Fruit fly (Drosophila melanogaster): ENCODE results near the gene Obp18a.

The Obp18a gene

dm6 chrX:19155922-19156437 lies 20.3 kb upstream of the Obp18a start (continued):
- TF ChIP-seq Awh (GFP tag; IDR thresholded peaks at IDR 0.05) (peak; percentile 73; the same call in 1 of the 2 replicates), trem (tag; optimal IDR thresholded peaks at IDR 0.05) (peak; percentile 81), CG6683 (GFP tag; optimal IDR thresholded peaks at IDR 0.05) (peak; percentile 48), fd3F (GFP tag; optimal IDR thresholded peaks at IDR 0.05) (peak; percentile 25), CG1647 (GFP tag; optimal IDR thresholded peaks at IDR 0.05) (peak; percentile 34), dimm (GFP tag; IDR thresholded peaks at IDR 0.05) (peak; percentile 35; the same call in 1 of the 2 replicates), Dek (tag; optimal IDR thresholded peaks at IDR 0.05) (peak; percentile 57), Blimp-1 (GFP tag; optimal IDR thresholded peaks at IDR 0.05) (peak; percentile 95), CG10209 (GFP tag; optimal IDR thresholded peaks at IDR 0.05) (peak; percentile 81), CG6813 (GFP tag; optimal IDR thresholded peaks at IDR 0.05) (peak; percentile 85), zf30C (GFP tag; optimal IDR thresholded peaks at IDR 0.05) (peak; percentile 96), CG17568 (GFP tag; optimal IDR thresholded peaks at IDR 0.05) (peak; percentile 67), zfh1 (GFP tag; IDR thresholded peaks at IDR 0.05) (peak; percentile 95), ranshi (GFP tag; IDR thresholded peaks at IDR 0.05) (peak; percentile 82), Bteb2 (GFP tag; optimal IDR thresholded peaks at IDR 0.05) (no peak), CG6689 (GFP tag; IDR thresholded peaks at IDR 0.05) (peak; percentile 86), pan (optimal IDR thresholded peaks at IDR 0.05) (no peak), pan (GFP tag; optimal IDR thresholded peaks at IDR 0.05 in 1 of 2, IDR thresholded peaks at IDR 0.05 in 1 of 2) (peak in 1 of 2 experiments; percentile 76), ewg (GFP tag; optimal IDR thresholded peaks at IDR 0.05) (peak; percentile 46), CG8388 (GFP tag; optimal IDR thresholded peaks at IDR 0.05) (peak; percentile 82), Myb (GFP tag; optimal IDR thresholded peaks at IDR 0.05) (no peak), CG17829 (tag; optimal IDR thresholded peaks at IDR 0.05) (peak; percentile 92), CG14441 (GFP tag; IDR thresholded peaks at IDR 0.05) (0 out of 2 replicates have a peak, but pooled peaks have one; percentile 41), CG6791 (GFP tag; IDR thresholded peaks at IDR 0.05; ENCODE audit: partially characterized antibody) (peak; percentile 40; the same call in 2 of the 3 replicates), CG11247 (GFP tag; IDR thresholded peaks at IDR 0.05) (peak; percentile 79), tup (GFP tag; optimal IDR thresholded peaks at IDR 0.05) (peak; percentile 65), insv (GFP tag; optimal IDR thresholded peaks at IDR 0.05) (peak in 1 of 2 experiments; percentile 2), Oaz (GFP tag; IDR thresholded peaks at IDR 0.05) (no peak), sima (GFP tag; optimal IDR thresholded peaks at IDR 0.05) (no peak), gcm (GFP tag; optimal IDR thresholded peaks at IDR 0.05) (peak; percentile 85), Gug (GFP tag; IDR thresholded peaks at IDR 0.05) (peak; percentile 63; the same call in 3 of the 4 replicates), Dbx (GFP tag; IDR thresholded peaks at IDR 0.05) (peak; percentile 85), btn (GFP tag; optimal IDR thresholded peaks at IDR 0.05) (peak; percentile 9), CG32772 (GFP tag; IDR thresholded peaks at IDR 0.05) (peak; percentile 82), pho (GFP tag; optimal IDR thresholded peaks at IDR 0.05) (no peak), Doc2 (GFP tag; IDR thresholded peaks at IDR 0.05) (no peak), Hmr (GFP tag; optimal IDR thresholded peaks at IDR 0.05) (peak; percentile 68), phol (tag; optimal IDR thresholded peaks at IDR 0.05) (peak; percentile 87), NFAT (GFP tag; IDR thresholded peaks at IDR 0.05) (peak; percentile 68), Eip74EF (GFP tag; optimal IDR thresholded peaks at IDR 0.05) (peak in 1 of 2 experiments; percentile 68), CG9215 (GFP tag; IDR thresholded peaks at IDR 0.05) (peak; percentile 70), Ravus (GFP tag; IDR thresholded peaks at IDR 0.05) (no peak; the same call in 1 of the 2 replicates), BEAF-32 (GFP tag; optimal IDR thresholded peaks at IDR 0.05) (no peak), CG10431 (GFP tag; optimal IDR thresholded peaks at IDR 0.05) (peak; percentile 66), cad (GFP tag; optimal IDR thresholded peaks at IDR 0.05) (no peak), Usf (GFP tag; optimal IDR thresholded peaks at IDR 0.05) (peak; percentile 71), sna (GFP tag; IDR thresholded peaks at IDR 0.05; ENCODE audit: partially characterized antibody) (no peak), Poxn (GFP tag; IDR thresholded peaks at IDR 0.05) (no peak), dysf (GFP tag; IDR thresholded peaks at IDR 0.05) (peak; percentile 82), CG1233 (GFP tag; optimal IDR thresholded peaks at IDR 0.05) (peak; percentile 79)
